Worm (Caenorhabditis elegans): ENCODE data around the gene sru-15.

DNA sequence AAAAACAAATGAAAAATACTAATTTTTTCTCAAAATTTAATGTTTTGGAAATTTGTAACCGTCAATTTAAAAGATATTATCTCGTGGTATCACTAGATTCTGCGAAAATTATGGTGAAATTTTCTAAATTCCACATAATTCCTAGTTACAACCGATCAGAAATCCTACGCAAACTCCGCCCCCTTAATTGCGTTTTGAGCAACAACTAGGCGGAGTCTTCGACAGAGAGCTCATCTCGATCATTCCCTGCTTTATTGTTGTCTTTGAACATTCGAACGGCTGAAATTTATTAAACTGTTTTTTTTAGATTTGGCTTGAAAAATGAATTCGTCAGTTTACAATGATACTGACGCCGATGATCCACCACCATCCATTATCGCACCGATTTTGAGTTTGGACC lies 3.4 kb downstream of the sru-15 start, which contains the start of gene T02D1.4:
- no peak for TF ChIP-seq lin-26 (GFP tag; IDR thresholded peaks at IDR 0.05)
- TF ChIP-seq ets-4 (GFP tag; optimal IDR thresholded peaks at IDR 0.05) = no peak

Measured in whole organism, young adult.